Worm (Caenorhabditis elegans) whole organism, early embryonic: ENCODE results near the gene pph-1.

ENCODE experiments used
- aly-1 ChIP-seq: sonication (generic microtip); optimal IDR thresholded peaks from 2 replicates; lab custom pipeline; 2016; ENCODE audit warnings: missing genetic modification characterization, missing compliant biosample characterization
- ama-1 ChIP-seq: fragments of 150-350 bp; optimal IDR thresholded peaks from 2 replicates; lab custom pipeline; 2014
- ceh-36 ChIP-seq: sonication (generic microtip); optimal IDR thresholded peaks from 2 replicates; lab custom pipeline; 2016; ENCODE audit warnings: missing genetic modification characterization, inconsistent platforms, missing compliant biosample characterization
- ets-7 ChIP-seq: sonication (generic microtip); optimal IDR thresholded peaks from 2 replicates; lab custom pipeline; 2016; ENCODE audit warnings: missing genotype, missing genetic modification characterization, missing compliant biosample characterization
- flt-1 ChIP-seq: fragments of 200-800 bp; sonication (Bioruptor generic); IDR thresholded peaks from 2 replicates; pipeline ENCODE4 v1.3.6; 2022; ENCODE audit warnings: missing genetic modification characterization, missing compliant biosample characterization
- sea-1 ChIP-seq: fragments of 200-800 bp; sonication (Bioruptor generic); conservative IDR thresholded peaks from 2 replicates; pipeline ENCODE4 v1.3.6; 2022; ENCODE audit warnings: missing genetic modification characterization, missing compliant biosample characterization
- tbx-37 ChIP-seq: fragments of 200-800 bp; sonication (Bioruptor generic); conservative IDR thresholded peaks from 2 replicates; pipeline ENCODE4 v1.3.6; 2022; ENCODE audit warnings: missing genetic modification reagents, missing genetic modification characterization, missing compliant biosample characterization
- tra-4 ChIP-seq: sonication (generic microtip); optimal IDR thresholded peaks from 2 replicates; lab custom pipeline; 2017; ENCODE audit warnings: missing genetic modification characterization, missing compliant biosample characterization

DNA sequence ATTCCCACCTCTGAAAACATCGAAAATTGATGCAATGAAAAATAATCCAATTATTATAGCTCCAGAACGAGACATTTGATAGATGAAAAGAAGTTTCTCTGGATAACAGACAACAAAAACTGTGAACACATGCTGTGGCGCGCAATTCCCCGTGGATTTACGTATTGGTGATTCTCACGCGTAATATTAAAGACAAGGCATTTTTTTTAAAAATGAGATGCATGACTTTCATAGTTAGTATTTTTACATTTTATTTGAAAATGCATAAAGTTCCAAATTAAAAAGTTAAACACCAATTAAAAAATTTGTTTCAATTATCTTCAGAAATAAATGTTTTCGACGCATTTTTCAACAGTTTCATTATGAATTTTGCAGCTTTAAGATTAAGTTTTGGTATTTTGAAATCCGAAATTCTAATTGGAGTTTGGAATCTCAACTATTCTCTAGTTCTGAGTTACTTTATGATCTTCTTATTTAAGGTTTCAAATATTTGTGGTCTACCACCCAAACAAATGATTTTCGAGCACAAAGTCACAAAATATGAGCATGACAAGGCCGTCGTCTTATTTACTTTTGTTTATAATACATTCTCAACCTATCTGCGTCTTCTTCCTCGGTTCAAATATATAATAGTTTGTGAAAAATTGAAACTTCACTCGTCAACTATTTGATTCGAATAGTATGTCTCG is 45.1 kb downstream of the pph-1 start, which contains the start of the genes selt-1.2 and F28H7.2:
- TF ChIP-seq tbx-37 (GFP tag; lab: Robert Waterston, UW) (no peak), tra-4 (tag; lab: Kevin White, UChicago) (no peak), ama-1 (no peak), flt-1 (no peak), sea-1 (no peak), aly-1 (tag; lab: Kevin White, UChicago) (no peak), ceh-36 (tag; lab: Kevin White, UChicago) (no peak), ets-7 (no peak)
